Worm (Caenorhabditis elegans) whole organism, L2 larva: ENCODE measurements around the gene F33C8.2.

Experiments used
- mdl-1 ChIP-seq, 2 experiments: fragments of 150-350 bp in 1 of 2; sonication (generic microtip) in 1 of 2; optimal IDR thresholded peaks; 2 replicates each; lab custom pipeline; 2017; ENCODE audit warnings: missing biosample characterization in 2 of 2, missing genetic modification characterization in 2 of 2
- nhr-12 ChIP-seq: fragments of 150-350 bp; optimal IDR thresholded peaks from 2 replicates; lab custom pipeline; 2014; ENCODE audit warnings: missing biosample characterization, missing genetic modification characterization

DNA sequence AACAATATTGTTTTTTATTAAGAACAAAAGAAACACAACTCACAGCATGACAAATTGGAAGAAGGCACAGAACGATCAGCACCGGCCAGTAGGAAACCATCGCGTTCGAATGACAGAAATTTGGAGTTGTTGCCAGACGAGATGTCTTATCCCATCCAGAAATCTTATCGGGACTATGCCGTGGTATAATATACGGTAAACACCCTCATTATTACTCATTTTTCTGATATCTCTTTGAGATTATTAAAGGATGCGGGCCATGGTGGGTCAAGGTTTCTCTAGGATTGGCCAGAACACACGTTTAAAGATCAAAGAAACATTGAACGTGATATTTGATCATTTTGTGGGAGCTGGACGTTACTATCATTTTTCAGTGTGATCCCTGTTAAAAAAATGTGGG is 21.3 kb upstream of the F33C8.2 start, which contains the start of gene hch-1:
- TF ChIP-seq nhr-12 (tag; lab: Kevin White, UChicago) (no peak), mdl-1 (tag; optimal IDR thresholded peaks at IDR 0.05; lab: Kevin White, UChicago) (no peak)
